Worm (Caenorhabditis elegans) whole organism, early embryonic: ENCODE results near the gene srg-1.

ENCODE experiments used
- B0310.2 ChIP-seq: sonication (generic microtip); optimal IDR thresholded peaks from 2 replicates; lab custom pipeline; 2016; ENCODE audit warnings: mild to moderate bottlenecking, missing genetic modification characterization, missing compliant biosample characterization
- F13C5.2 ChIP-seq: sonication (generic microtip); optimal IDR thresholded peaks from 2 replicates; lab custom pipeline; 2017; ENCODE audit warnings: mild to moderate bottlenecking, missing genetic modification characterization, inconsistent platforms, missing compliant biosample characterization
- aly-1 ChIP-seq: sonication (generic microtip); optimal IDR thresholded peaks from 2 replicates; lab custom pipeline; 2016; ENCODE audit warnings: missing genetic modification characterization, missing compliant biosample characterization
- ama-1 ChIP-seq: fragments of 150-350 bp; optimal IDR thresholded peaks from 2 replicates; lab custom pipeline; 2014
- ceh-13 ChIP-seq: fragments of 200-800 bp; sonication (Bioruptor generic); optimal IDR thresholded peaks from 2 replicates; lab custom pipeline; 2018; ENCODE audit warnings: mild to moderate bottlenecking, missing genetic modification characterization, missing compliant biosample characterization
- ceh-36 ChIP-seq: sonication (generic microtip); optimal IDR thresholded peaks from 2 replicates; lab custom pipeline; 2016; ENCODE audit warnings: missing genetic modification characterization, inconsistent platforms, missing compliant biosample characterization
- ets-7 ChIP-seq: sonication (generic microtip); optimal IDR thresholded peaks from 2 replicates; lab custom pipeline; 2016; ENCODE audit warnings: missing genotype, missing genetic modification characterization, missing compliant biosample characterization
- flt-1 ChIP-seq: fragments of 200-800 bp; sonication (Bioruptor generic); IDR thresholded peaks from 2 replicates; pipeline ENCODE4 v1.3.6; 2022; ENCODE audit warnings: missing genetic modification characterization, missing compliant biosample characterization
- hmbx-1 ChIP-seq: sonication (generic microtip); optimal IDR thresholded peaks from 2 replicates; lab custom pipeline; 2016; ENCODE audit warnings: mild to moderate bottlenecking, missing genetic modification characterization, missing compliant biosample characterization
- hmg-4 ChIP-seq: fragments of 200-800 bp; sonication (Bioruptor generic); optimal IDR thresholded peaks from 2 replicates; lab custom pipeline; 2018; ENCODE audit warnings: mild to moderate bottlenecking, missing genetic modification characterization, missing compliant biosample characterization
- hnd-1 ChIP-seq: sonication (generic microtip); optimal IDR thresholded peaks from 2 replicates; lab custom pipeline; 2016; ENCODE audit warnings: missing genetic modification characterization, missing compliant biosample characterization
- pes-1 ChIP-seq: fragments of 200-800 bp; sonication (Bioruptor generic); IDR thresholded peaks from 2 replicates; pipeline ENCODE4 v1.3.6; 2022; ENCODE audit warnings: missing genetic modification reagents, missing genetic modification characterization, missing compliant biosample characterization
- scrt-1 ChIP-seq: fragments of 200-800 bp; sonication (Bioruptor generic); IDR thresholded peaks from 2 replicates; pipeline ENCODE4 v1.3.6; 2022; ENCODE audit warnings: missing genetic modification characterization, missing compliant biosample characterization
- sea-1 ChIP-seq: fragments of 200-800 bp; sonication (Bioruptor generic); conservative IDR thresholded peaks from 2 replicates; pipeline ENCODE4 v1.3.6; 2022; ENCODE audit warnings: missing genetic modification characterization, missing compliant biosample characterization
- tbx-11 ChIP-seq: fragments of 200-800 bp; sonication (Bioruptor generic); IDR thresholded peaks from 2 replicates; pipeline ENCODE4 v1.3.6; 2022; ENCODE audit warnings: missing genetic modification characterization, missing compliant biosample characterization
- tbx-37 ChIP-seq: fragments of 200-800 bp; sonication (Bioruptor generic); conservative IDR thresholded peaks from 2 replicates; pipeline ENCODE4 v1.3.6; 2022; ENCODE audit warnings: missing genetic modification reagents, missing genetic modification characterization, missing compliant biosample characterization
- tra-4 ChIP-seq: sonication (generic microtip); optimal IDR thresholded peaks from 2 replicates; lab custom pipeline; 2017; ENCODE audit warnings: missing genetic modification characterization, missing compliant biosample characterization

srg-1 gene

DNA sequence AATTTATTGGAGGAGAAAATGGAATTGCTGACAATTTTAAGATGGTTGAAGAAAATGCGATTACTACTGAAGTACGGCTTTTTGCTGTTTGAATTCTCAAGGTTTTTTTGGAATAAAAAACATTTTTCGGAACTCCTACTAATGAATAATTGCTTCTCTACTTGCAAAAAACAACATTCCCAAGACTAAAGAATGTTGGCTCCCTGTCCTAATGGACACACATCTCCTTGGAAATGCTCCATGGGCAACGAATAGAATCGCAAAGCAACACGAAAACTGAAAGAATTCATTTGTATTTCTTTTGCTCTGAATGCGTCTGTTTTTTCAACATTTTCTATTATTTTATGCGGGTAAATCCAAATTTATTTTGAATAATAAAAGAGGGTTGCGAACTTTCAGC, 14.7 kb upstream of the srg-1 start, which contains the start of gene C18F10.2:
Gene C18F10.2, plus strand, starts transcription at position 301 of the 400 bp plus-strand sequence.
- no peak for TF ChIP-seq ceh-13 (GFP tag; lab: Kevin White, UChicago)
- TF ChIP-seq hmbx-1 (tag; lab: Kevin White, UChicago): no peak
- no peak for TF ChIP-seq pes-1 (GFP tag; lab: Robert Waterston, UW)
- TF ChIP-seq hmg-4 (GFP tag; lab: Kevin White, UChicago): no peak
- TF ChIP-seq tbx-11 (GFP tag; lab: Robert Waterston, UW): no peak
- no peak for TF ChIP-seq flt-1 (GFP tag; lab: Robert Waterston, UW)
- TF ChIP-seq tra-4: no peak
- no peak for TF ChIP-seq aly-1 (tag; lab: Kevin White, UChicago)
- no peak for TF ChIP-seq tbx-37 (GFP tag; lab: Robert Waterston, UW)
- no peak for TF ChIP-seq hnd-1 (tag; lab: Kevin White, UChicago)
- TF ChIP-seq ama-1 (lab: Kevin White, UChicago): no peak
- no peak for TF ChIP-seq F13C5.2 (tag; lab: Kevin White, UChicago)
- no peak for TF ChIP-seq sea-1 (GFP tag; lab: Robert Waterston, UW)

DNA sequence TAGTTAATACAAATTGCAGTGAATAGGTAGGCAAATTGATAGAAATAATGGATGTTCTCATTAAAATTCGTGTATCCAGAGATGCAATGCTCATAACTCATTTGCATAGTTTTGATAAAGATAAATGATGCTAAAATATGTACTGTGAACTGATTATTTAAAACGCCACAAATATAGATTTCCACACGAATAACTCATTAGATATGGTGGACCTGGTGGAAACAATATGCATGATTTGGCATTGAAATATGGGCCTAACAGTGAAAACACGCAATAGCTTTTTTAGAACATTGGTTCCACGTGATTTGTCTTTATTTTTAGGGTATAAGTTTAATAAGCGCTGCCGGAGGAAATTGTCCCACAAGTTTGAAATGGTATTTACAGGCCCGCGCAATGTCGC, 12.1 kb upstream of the srg-1 start, which contains the start of gene srg-3:
Gene srg-3, minus strand, starts transcription at position 101 of the 400 bp plus-strand sequence.
- TF ChIP-seq hmg-4 (GFP tag; lab: Kevin White, UChicago) (no peak), pes-1 (GFP tag; lab: Robert Waterston, UW) (no peak), aly-1 (tag; lab: Kevin White, UChicago) (no peak), ets-7 (tag; lab: Kevin White, UChicago) (no peak), B0310.2 (tag; lab: Kevin White, UChicago) (no peak), ceh-13 (GFP tag; lab: Kevin White, UChicago) (no peak), hnd-1 (tag; lab: Kevin White, UChicago) (no peak), tbx-11 (GFP tag; lab: Robert Waterston, UW) (no peak), tbx-37 (GFP tag; lab: Robert Waterston, UW) (no peak), flt-1 (GFP tag; lab: Robert Waterston, UW) (no peak), ceh-36 (no peak), scrt-1 (GFP tag; lab: Robert Waterston, UW) (no peak), F13C5.2 (tag; lab: Kevin White, UChicago) (no peak), ama-1 (lab: Kevin White, UChicago) (no peak), hmbx-1 (tag; lab: Kevin White, UChicago) (no peak), tra-4 (no peak), sea-1 (GFP tag; lab: Robert Waterston, UW) (no peak)

DNA sequence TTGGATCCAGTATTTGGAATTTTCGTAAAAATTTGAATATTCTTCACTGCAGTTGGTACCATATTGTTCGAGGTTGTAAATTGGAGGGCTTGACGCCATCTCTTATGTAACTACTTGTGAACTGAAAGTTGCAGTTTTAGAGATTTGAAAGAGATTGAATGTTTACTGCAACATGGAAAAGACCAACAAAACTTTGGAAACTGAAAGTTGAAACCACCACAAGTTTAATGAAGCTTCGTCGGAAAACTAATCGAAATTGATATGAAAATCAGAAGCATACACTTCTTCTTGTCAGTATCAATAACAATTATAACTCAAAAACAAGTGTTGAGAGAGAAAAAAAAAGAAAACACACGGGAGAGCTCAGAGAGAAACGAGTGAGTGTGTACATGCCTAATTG, 9.9 kb upstream of the srg-1 start, which contains the start of gene srg-7:
Gene srg-7, minus strand, starts transcription at position 101 of the 400 bp plus-strand sequence.
- TF ChIP-seq ama-1 (lab: Kevin White, UChicago) (no peak), hmbx-1 (tag; lab: Kevin White, UChicago) (no peak), sea-1 (GFP tag; lab: Robert Waterston, UW) (no peak)

DNA sequence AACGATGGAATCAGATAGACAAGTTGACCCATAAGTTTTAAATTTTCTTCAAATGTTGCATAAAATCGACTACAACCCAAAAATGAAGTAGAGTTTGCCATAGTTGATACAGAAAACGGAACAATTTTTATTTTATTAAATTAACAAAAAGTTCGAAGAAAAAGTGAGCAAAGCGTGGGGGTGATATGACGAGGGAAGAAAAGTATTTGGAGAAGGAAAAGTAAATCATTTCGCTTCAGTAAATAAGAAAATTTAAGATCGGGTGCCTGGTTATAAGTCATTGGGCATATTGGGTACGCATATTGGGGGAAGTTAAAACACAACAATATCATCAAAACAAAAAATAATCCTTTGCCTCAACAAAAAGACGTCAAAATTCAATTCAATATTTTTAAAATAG, 7.7 kb upstream of the srg-1 start, which contains the start of gene srg-6:
Gene srg-6, minus strand, starts transcription at position 101 of the 400 bp plus-strand sequence.
- TF ChIP-seq scrt-1 (GFP tag; lab: Robert Waterston, UW) (no peak), B0310.2 (tag; lab: Kevin White, UChicago) (no peak), ama-1 (lab: Kevin White, UChicago) (no peak), tra-4 (no peak), ceh-36 (no peak), tbx-37 (GFP tag; lab: Robert Waterston, UW) (no peak), pes-1 (GFP tag; lab: Robert Waterston, UW) (no peak), hmbx-1 (tag; lab: Kevin White, UChicago) (no peak), hnd-1 (tag; lab: Kevin White, UChicago) (no peak), hmg-4 (GFP tag; lab: Kevin White, UChicago) (no peak), sea-1 (GFP tag; lab: Robert Waterston, UW) (no peak), tbx-11 (GFP tag; lab: Robert Waterston, UW) (no peak), F13C5.2 (tag; lab: Kevin White, UChicago) (no peak), ceh-13 (GFP tag; lab: Kevin White, UChicago) (no peak), flt-1 (GFP tag; lab: Robert Waterston, UW) (no peak)

DNA sequence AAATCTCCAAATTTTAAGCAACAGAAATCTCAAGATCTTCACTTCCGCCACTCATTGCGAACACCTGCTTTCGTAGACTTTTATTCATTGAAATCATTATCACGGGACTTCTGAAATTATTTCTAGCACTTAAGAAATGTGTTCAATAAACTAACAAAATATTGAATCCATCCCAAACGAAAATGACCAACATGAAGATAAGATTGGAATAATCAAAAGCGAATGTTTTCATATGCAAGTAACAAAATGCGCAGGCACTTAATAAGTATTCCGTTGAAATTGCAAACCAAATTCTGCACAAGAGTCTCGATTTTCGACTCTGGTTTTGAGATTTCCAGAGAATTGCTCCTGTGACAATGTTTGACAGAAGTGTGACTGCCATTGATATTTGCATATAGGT, 6.3 kb upstream of the srg-1 start, which contains the start of gene srg-5:
Gene srg-5, minus strand, starts transcription at position 101 of the 400 bp plus-strand sequence.
- no peak for TF ChIP-seq flt-1 (GFP tag; lab: Robert Waterston, UW)
- TF ChIP-seq ama-1 (lab: Kevin White, UChicago): no peak
- no peak for TF ChIP-seq ceh-36

DNA sequence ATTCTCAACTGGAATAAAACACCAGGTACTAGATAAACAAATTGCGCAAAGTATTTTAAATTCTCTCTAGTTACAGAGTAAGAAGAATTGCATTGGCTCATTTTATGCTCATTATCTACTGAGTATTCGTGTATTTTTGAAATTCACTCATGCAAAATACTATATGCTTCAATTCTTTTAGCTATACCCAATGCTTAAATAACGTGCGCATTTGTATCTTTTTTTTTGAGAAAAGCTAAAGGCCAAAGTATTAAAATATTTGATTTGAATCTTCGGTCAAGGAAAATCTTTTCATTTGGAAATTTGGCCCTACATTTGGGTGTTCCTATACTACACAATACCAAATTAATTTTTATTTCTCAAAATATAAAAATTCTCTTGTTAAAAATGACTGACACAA, 3.8 kb upstream of the srg-1 start, which contains the start of gene srg-4:
Gene srg-4, minus strand, starts transcription at position 101 of the 400 bp plus-strand sequence.
- TF ChIP-seq aly-1 (tag; lab: Kevin White, UChicago): no peak
- no peak for TF ChIP-seq hmbx-1 (tag; lab: Kevin White, UChicago)
- no peak for TF ChIP-seq tra-4
- no peak for TF ChIP-seq hnd-1 (tag; lab: Kevin White, UChicago)
- TF ChIP-seq tbx-37 (GFP tag; lab: Robert Waterston, UW): no peak
- TF ChIP-seq scrt-1 (GFP tag; lab: Robert Waterston, UW): no peak
- TF ChIP-seq F13C5.2 (tag; lab: Kevin White, UChicago): no peak

DNA sequence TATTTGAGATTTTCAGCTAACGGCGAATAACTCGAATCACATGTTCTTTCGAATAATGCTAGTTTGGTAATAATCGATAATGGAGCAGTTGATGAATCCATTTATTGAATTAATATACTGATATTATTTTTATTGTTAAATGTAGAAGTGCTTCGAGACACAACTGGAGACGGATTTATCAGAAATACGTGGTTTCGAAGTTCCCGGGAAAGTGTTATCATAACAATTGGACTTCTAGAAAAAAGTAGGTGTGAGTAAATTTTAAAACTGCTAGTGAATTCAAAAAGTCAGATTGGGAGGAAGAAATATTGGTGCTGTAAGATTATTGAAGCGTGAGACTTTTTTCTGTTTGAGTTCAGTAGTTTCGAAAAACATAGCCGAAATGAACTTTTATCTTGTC, 2.0 kb upstream of the srg-1 start, which contains the start of gene srg-2:
Gene srg-2, minus strand, starts transcription at position 101 of the 400 bp plus-strand sequence.
- TF ChIP-seq aly-1 (tag; lab: Kevin White, UChicago): no peak
- TF ChIP-seq ets-7 (tag; lab: Kevin White, UChicago): no peak
- TF ChIP-seq ama-1 (lab: Kevin White, UChicago): no peak
- no peak for TF ChIP-seq tbx-11 (GFP tag; lab: Robert Waterston, UW)
- no peak for TF ChIP-seq tbx-37 (GFP tag; lab: Robert Waterston, UW)
- TF ChIP-seq sea-1 (GFP tag; lab: Robert Waterston, UW): no peak
- no peak for TF ChIP-seq ceh-13 (GFP tag; lab: Kevin White, UChicago)
- TF ChIP-seq B0310.2 (tag; lab: Kevin White, UChicago): no peak
- TF ChIP-seq tra-4: no peak
- TF ChIP-seq flt-1 (GFP tag; lab: Robert Waterston, UW): no peak
- no peak for TF ChIP-seq ceh-36
- no peak for TF ChIP-seq hmg-4 (GFP tag; lab: Kevin White, UChicago)
